Worm (Caenorhabditis elegans) whole organism, mixed stage, embryonic: ENCODE data around the gene fbxb-18.
"Not testable (repeated sequence)": the region's sequence is repeated elsewhere in the genome, so short reads cannot be mapped to it uniquely, and the experiment has no call there.

Source experiments
- blmp-1 ChIP-seq: fragments of 150-350 bp; optimal IDR thresholded peaks from 2 replicates; lab custom pipeline; 2014; ENCODE audit warnings: missing biosample characterization, missing genetic modification characterization
- ceh-39 ChIP-seq: fragments of 150-350 bp; optimal IDR thresholded peaks from 2 replicates; lab custom pipeline; 2014; ENCODE audit warnings: missing biosample characterization, missing genetic modification characterization
- ceh-83 ChIP-seq: fragments of 200-800 bp; sonication (Bioruptor generic); optimal IDR thresholded peaks from 2 replicates; lab custom pipeline; 2018; ENCODE audit warnings: mild to moderate bottlenecking, missing genetic modification characterization, missing compliant biosample characterization
- elt-1 ChIP-seq: sonication (generic microtip); optimal IDR thresholded peaks from 2 replicates; lab custom pipeline; 2017; ENCODE audit warnings: missing genetic modification characterization, mild to moderate bottlenecking, missing compliant biosample characterization, antibody characterized with exemption, moderate library complexity, borderline replicate concordance; ENCODE audit not compliant: insufficient read depth
- elt-3 ChIP-seq: fragments of 150-350 bp; optimal IDR thresholded peaks from 2 replicates; lab custom pipeline; 2014; ENCODE audit warnings: missing biosample characterization, missing genetic modification characterization
- hlh-1 ChIP-seq: fragments of 150-350 bp; optimal IDR thresholded peaks from 2 replicates; lab custom pipeline; 2014; ENCODE audit warnings: missing biosample characterization, missing genetic modification reagents, missing genetic modification characterization
- lsy-2 ChIP-seq: fragments of 150-350 bp; optimal IDR thresholded peaks from 2 replicates; lab custom pipeline; 2014; ENCODE audit warnings: missing biosample characterization, missing genetic modification characterization
- mep-1 ChIP-seq: fragments of 150-350 bp; optimal IDR thresholded peaks from 2 replicates; lab custom pipeline; 2017; ENCODE audit warnings: missing biosample characterization, missing genetic modification reagents, missing genetic modification characterization, inconsistent platforms
- nhr-12 ChIP-seq: fragments of 150-350 bp; optimal IDR thresholded peaks from 2 replicates; lab custom pipeline; 2014; ENCODE audit warnings: missing biosample characterization, missing genetic modification characterization
- nhr-76 ChIP-seq: sonication (generic microtip); optimal IDR thresholded peaks from 2 replicates; lab custom pipeline; 2017; ENCODE audit warnings: missing biosample characterization, missing genetic modification characterization
- pha-4 ChIP-seq: fragments of 150-350 bp; optimal IDR thresholded peaks from 2 replicates; lab custom pipeline; 2018; ENCODE audit warnings: missing biosample characterization, missing genetic modification reagents, missing genetic modification characterization
- sem-2 ChIP-seq: fragments of 200-800 bp; sonication (Bioruptor generic); optimal IDR thresholded peaks from 2 replicates; lab custom pipeline; 2018; ENCODE audit warnings: mild to moderate bottlenecking, missing genetic modification characterization, missing compliant biosample characterization
- snpc-4 ChIP-seq: fragments of 150-350 bp; optimal IDR thresholded peaks from 2 replicates; lab custom pipeline; 2014; ENCODE audit warnings: missing biosample characterization, missing genetic modification characterization
- sptf-1 ChIP-seq: sonication (generic microtip); optimal IDR thresholded peaks from 2 replicates; lab custom pipeline; 2017; ENCODE audit warnings: mild to moderate bottlenecking, missing genetic modification characterization, moderate library complexity, missing compliant biosample characterization

DNA sequence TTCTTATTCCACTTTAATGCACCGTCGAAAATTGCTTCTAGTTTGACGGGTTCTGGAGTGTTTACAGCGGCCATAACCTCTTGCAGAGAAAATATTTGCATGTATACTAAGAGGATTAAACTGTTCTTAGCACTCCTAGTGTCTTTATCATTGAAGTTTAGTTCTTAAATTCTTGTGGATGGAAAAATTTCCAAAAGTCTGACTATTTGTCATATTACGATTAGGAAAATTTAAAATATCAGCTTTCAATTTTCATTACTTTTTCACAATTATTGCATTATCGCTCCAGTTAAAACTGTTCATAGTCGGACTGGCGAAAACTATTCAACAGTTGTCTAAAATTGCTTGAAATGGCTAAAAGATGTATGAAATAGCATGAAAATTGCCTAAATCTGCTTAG is 27.8 kb downstream of the fbxb-18 start, which contains the start of gene ZC204.13:
- TF ChIP-seq mep-1 (tag; lab: Kevin White, UChicago); blmp-1; elt-1 (tag; lab: Kevin White, UChicago); ceh-39 (tag; lab: Kevin White, UChicago); snpc-4 (tag; lab: Kevin White, UChicago); ceh-83; elt-3; sem-2 (GFP tag; lab: Kevin White, UChicago); hlh-1; sptf-1 (tag; lab: Kevin White, UChicago); nhr-76 (tag; lab: Kevin White, UChicago); pha-4 (tag; lab: Kevin White, UChicago); lsy-2 (tag; lab: Kevin White, UChicago); nhr-12: not testable (repeated sequence)
